Worm (Caenorhabditis elegans) whole organism, midembryonic: ENCODE measurements around the gene mek-1.

Source experiments
- T22C8.4 ChIP-seq: fragments of 200-800 bp; sonication (Bioruptor generic); IDR thresholded peaks from 2 replicates; pipeline ENCODE4 v1.3.6; 2022; ENCODE audit warnings: missing genetic modification characterization, missing compliant biosample characterization
- cog-1 ChIP-seq: sonication (generic microtip); optimal IDR thresholded peaks from 2 replicates; lab custom pipeline; 2016; ENCODE audit warnings: missing genetic modification characterization, missing compliant biosample characterization
- flt-1 ChIP-seq: fragments of 200-800 bp; sonication (Bioruptor generic); IDR thresholded peaks from 2 replicates; pipeline ENCODE4 v1.3.6; 2022; ENCODE audit warnings: missing genetic modification characterization, missing compliant biosample characterization
- klf-2 ChIP-seq: fragments of 200-800 bp; sonication (Bioruptor generic); conservative IDR thresholded peaks from 2 replicates; pipeline ENCODE4 v1.3.6; 2022; ENCODE audit warnings: missing genetic modification reagents, missing genetic modification characterization, missing compliant biosample characterization
- med-1 ChIP-seq: sonication (generic microtip); optimal IDR thresholded peaks from 2 replicates; lab custom pipeline; 2017; ENCODE audit warnings: missing genetic modification characterization, mild to moderate bottlenecking, missing compliant biosample characterization, antibody characterized with exemption, missing genetic modification reagents; ENCODE audit not compliant: insufficient read depth
- ref-1 ChIP-seq: fragments of 200-800 bp; sonication (Bioruptor generic); conservative IDR thresholded peaks from 2 replicates; pipeline ENCODE4 v1.3.6; 2022; ENCODE audit warnings: missing genetic modification reagents, missing genetic modification characterization, missing compliant biosample characterization
- ztf-23 ChIP-seq: fragments of 200-800 bp; sonication (Bioruptor generic); IDR thresholded peaks from 2 replicates; pipeline ENCODE4 v1.3.6; 2022; ENCODE audit warnings: missing genetic modification reagents, missing genetic modification characterization, missing compliant biosample characterization
- ztf-29 ChIP-seq: fragments of 200-800 bp; sonication (Bioruptor generic); IDR thresholded peaks from 2 replicates; pipeline ENCODE4 v1.3.6; 2022; ENCODE audit warnings: missing genetic modification reagents, missing genetic modification characterization, missing compliant biosample characterization

DNA sequence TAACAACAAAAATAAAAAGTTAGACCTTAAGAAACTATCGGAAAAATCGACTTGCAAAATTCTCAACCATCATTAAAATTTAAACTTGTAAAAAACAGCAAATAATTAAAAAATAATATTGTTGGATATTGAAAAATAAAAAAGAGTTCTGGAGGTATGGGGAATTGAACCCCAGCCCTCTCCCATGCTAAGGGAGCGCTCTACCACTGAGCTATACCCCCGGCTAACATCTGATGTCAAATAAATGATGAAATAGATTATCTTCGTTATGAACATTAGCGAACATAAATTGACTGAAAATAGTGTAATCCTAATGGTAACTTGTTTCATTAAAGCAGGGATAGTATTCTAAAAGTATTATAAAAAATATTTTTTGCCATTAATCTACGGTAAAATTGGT, 28.1 kb downstream of the mek-1 start:
- TF ChIP-seq T22C8.4 (GFP tag; lab: Robert Waterston, UW) (no peak), ztf-29 (GFP tag; lab: Robert Waterston, UW) (no peak), klf-2 (no peak), ztf-23 (no peak), flt-1 (GFP tag; lab: Robert Waterston, UW) (no peak; the same call in none of the 2 replicates), med-1 (GFP tag; lab: Kevin White, UChicago) (no peak), ref-1 (GFP tag; lab: Robert Waterston, UW) (no peak), cog-1 (no peak)
